Worm (Caenorhabditis elegans) whole organism, midembryonic: ENCODE measurements around the gene F08G2.8.

Experiments used
- T22C8.4 ChIP-seq: fragments of 200-800 bp; sonication (Bioruptor generic); IDR thresholded peaks from 2 replicates; pipeline ENCODE4 v1.3.6; 2022; ENCODE audit warnings: missing genetic modification characterization, missing compliant biosample characterization
- cog-1 ChIP-seq: sonication (generic microtip); optimal IDR thresholded peaks from 2 replicates; lab custom pipeline; 2016; ENCODE audit warnings: missing genetic modification characterization, missing compliant biosample characterization
- flt-1 ChIP-seq: fragments of 200-800 bp; sonication (Bioruptor generic); IDR thresholded peaks from 2 replicates; pipeline ENCODE4 v1.3.6; 2022; ENCODE audit warnings: missing genetic modification characterization, missing compliant biosample characterization
- klf-2 ChIP-seq: fragments of 200-800 bp; sonication (Bioruptor generic); conservative IDR thresholded peaks from 2 replicates; pipeline ENCODE4 v1.3.6; 2022; ENCODE audit warnings: missing genetic modification reagents, missing genetic modification characterization, missing compliant biosample characterization
- med-1 ChIP-seq: sonication (generic microtip); optimal IDR thresholded peaks from 2 replicates; lab custom pipeline; 2017; ENCODE audit warnings: missing genetic modification characterization, mild to moderate bottlenecking, missing compliant biosample characterization, antibody characterized with exemption, missing genetic modification reagents; ENCODE audit not compliant: insufficient read depth
- ref-1 ChIP-seq: fragments of 200-800 bp; sonication (Bioruptor generic); conservative IDR thresholded peaks from 2 replicates; pipeline ENCODE4 v1.3.6; 2022; ENCODE audit warnings: missing genetic modification reagents, missing genetic modification characterization, missing compliant biosample characterization
- tab-1 ChIP-seq: fragments of 200-800 bp; sonication (Bioruptor generic); IDR thresholded peaks from 2 replicates; pipeline ENCODE4 v1.3.6; 2022; ENCODE audit warnings: missing genetic modification characterization, missing compliant biosample characterization
- ztf-23 ChIP-seq: fragments of 200-800 bp; sonication (Bioruptor generic); IDR thresholded peaks from 2 replicates; pipeline ENCODE4 v1.3.6; 2022; ENCODE audit warnings: missing genetic modification reagents, missing genetic modification characterization, missing compliant biosample characterization
- ztf-29 ChIP-seq: fragments of 200-800 bp; sonication (Bioruptor generic); IDR thresholded peaks from 2 replicates; pipeline ENCODE4 v1.3.6; 2022; ENCODE audit warnings: missing genetic modification reagents, missing genetic modification characterization, missing compliant biosample characterization

F08G2.8 gene

ce11 chrII:13886431-13886830, 34.3 kb downstream of the F08G2.8 start:
- TF ChIP-seq tab-1 (GFP tag; lab: Robert Waterston, UW), result no peak
- TF ChIP-seq ref-1 (GFP tag; lab: Robert Waterston, UW), result no peak
- no peak for TF ChIP-seq flt-1 (GFP tag; lab: Robert Waterston, UW)
- no peak for TF ChIP-seq T22C8.4
- no peak for TF ChIP-seq klf-2
- TF ChIP-seq cog-1 (tag; lab: Kevin White, UChicago), result no peak
- no peak for TF ChIP-seq ztf-23 (GFP tag; lab: Robert Waterston, UW)
- TF ChIP-seq ztf-29, result no peak
- no peak for TF ChIP-seq med-1 (GFP tag; lab: Kevin White, UChicago)

- TF ChIP-seq ztf-23 (GFP tag; lab: Robert Waterston, UW) (no peak), cog-1 (tag; lab: Kevin White, UChicago) (peak; percentile 28), tab-1 (GFP tag; lab: Robert Waterston, UW) (no peak), flt-1 (GFP tag; lab: Robert Waterston, UW) (no peak)
These were observed 36.2 kb downstream of the F08G2.8 start, which contains the start of gene mcd-1 for ce11 chrII:13888278-13888677. Gene mcd-1 (plus strand): TSS chrII:13888544.

DNA sequence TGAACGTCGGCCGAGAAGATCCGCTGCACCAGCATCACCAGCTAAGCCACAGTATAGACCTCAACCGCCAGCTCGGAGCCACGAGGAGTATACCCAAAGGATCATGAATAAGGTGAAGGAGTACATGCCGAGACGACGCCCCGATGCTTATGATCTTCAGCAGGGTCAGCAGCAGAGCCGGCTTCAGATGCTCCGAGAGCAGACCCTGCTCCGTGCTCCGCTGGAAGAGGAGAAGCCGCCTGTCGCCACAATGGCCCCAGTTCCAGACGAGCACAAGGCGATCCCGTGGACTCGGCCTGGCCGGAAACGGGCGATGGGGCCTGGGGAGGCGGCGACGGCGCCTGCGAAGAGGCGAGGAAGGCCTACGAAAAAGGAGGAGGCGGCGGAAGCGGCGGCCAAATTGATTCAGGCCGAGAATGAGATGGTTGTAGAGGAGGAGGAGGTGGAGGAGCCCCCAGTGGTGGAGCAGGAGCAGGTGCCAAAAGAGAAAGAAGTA, 44.2 kb downstream of the F08G2.8 start:
- TF ChIP-seq cog-1 (tag; lab: Kevin White, UChicago), result no peak
- TF ChIP-seq klf-2, result no peak
- TF ChIP-seq tab-1 (GFP tag; lab: Robert Waterston, UW), result no peak
- TF ChIP-seq ztf-23 (GFP tag; lab: Robert Waterston, UW), result no peak
- TF ChIP-seq T22C8.4, result no peak
- no peak for TF ChIP-seq med-1 (GFP tag; lab: Kevin White, UChicago)
- no peak for TF ChIP-seq flt-1 (GFP tag; lab: Robert Waterston, UW)
- no peak for TF ChIP-seq ztf-29
- TF ChIP-seq ref-1 (GFP tag; lab: Robert Waterston, UW), result no peak

DNA sequence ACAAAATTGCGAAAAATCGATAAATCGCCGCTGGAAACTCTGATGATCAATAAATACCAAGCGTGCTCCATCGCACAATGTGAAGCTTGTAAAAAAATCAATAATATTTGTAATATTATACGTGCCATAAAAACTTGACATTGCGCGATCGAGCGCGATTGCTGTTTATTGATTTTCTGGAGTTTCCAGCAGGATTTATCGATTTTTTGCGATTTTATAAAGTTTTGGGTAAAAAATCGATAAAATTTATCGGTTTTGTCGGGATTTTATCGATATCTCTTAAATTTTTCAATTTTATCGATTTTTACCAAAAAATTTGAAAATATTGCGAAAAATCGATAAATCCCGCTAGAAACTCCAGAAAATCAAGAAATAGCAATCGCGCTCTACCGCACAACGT, 47.7 kb downstream of the F08G2.8 start:
- TF ChIP-seq ztf-29 (no peak), T22C8.4 (peak; percentile 50; the same call in 1 of the 2 replicates)

DNA sequence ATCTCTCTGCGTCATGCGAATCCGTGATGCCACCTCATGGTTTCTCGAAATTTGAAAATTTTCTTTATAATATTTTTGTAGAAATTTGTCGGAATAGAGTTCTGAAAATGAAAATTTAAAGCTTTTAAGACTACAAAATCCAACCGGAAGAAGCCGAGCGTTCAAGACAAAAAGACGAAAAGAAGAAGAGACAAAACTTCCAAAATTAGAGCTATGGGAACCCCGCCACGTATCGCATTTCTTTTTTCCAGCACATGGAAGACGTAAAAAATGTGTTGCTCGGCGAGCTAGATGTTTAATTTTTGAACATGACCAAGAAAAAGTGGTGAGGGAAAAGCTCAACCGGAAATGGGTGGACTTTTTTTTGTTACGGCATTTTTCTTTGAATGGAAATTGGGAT, 49.9 kb downstream of the F08G2.8 start, which contains the start of gene W02B8.1:
W02B8.1 (minus strand) TSS at position 101 of the 400 bp plus-strand sequence.
- TF ChIP-seq T22C8.4, result no peak
- TF ChIP-seq cog-1 (tag; lab: Kevin White, UChicago), result no peak
- no peak for TF ChIP-seq ztf-23 (GFP tag; lab: Robert Waterston, UW)
- no peak for TF ChIP-seq klf-2
- no peak for TF ChIP-seq ztf-29
- no peak for TF ChIP-seq ref-1 (GFP tag; lab: Robert Waterston, UW)
- no peak for TF ChIP-seq med-1 (GFP tag; lab: Kevin White, UChicago)
- TF ChIP-seq tab-1 (GFP tag; lab: Robert Waterston, UW), result no peak
- no peak for TF ChIP-seq flt-1 (GFP tag; lab: Robert Waterston, UW)

DNA sequence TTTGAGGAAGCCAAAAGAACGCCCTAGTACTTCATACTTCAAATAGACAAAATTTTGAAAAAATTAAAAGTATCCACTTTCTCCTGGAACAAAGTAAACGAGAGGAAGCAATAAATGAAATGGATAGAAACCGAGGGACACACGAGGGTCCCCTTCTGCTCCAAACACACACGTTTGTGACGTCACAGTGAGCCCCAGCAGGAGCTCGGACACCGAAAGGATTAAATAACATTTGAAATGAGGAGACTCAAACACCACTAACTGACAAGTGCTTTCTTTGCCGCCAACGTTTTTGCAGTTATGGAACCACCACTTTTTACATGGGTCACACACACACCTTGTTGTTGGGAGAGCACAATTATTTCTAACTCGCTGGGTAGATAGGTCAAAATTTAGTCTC, 51.4 kb downstream of the F08G2.8 start:
- TF ChIP-seq flt-1 (GFP tag; lab: Robert Waterston, UW) (no peak), ztf-23 (GFP tag; lab: Robert Waterston, UW) (no peak)
